Worm (Caenorhabditis elegans) whole organism, young adult: ENCODE measurements around the gene C06E2.1.

Experiments used
- B0035.1 ChIP-seq: sonication (generic microtip); optimal IDR thresholded peaks from 2 replicates; lab custom pipeline; 2016; ENCODE audit warnings: missing genetic modification characterization, mild to moderate bottlenecking, missing compliant biosample characterization, missing genotype, missing genetic modification reagents
- attf-3 ChIP-seq: fragments of 200-800 bp; sonication (Bioruptor generic); conservative IDR thresholded peaks from 2 replicates; pipeline ENCODE4 v1.3.6; 2022; ENCODE audit warnings: missing genetic modification reagents, missing genetic modification characterization, missing compliant biosample characterization
- dpl-1 ChIP-seq: fragments of 150-350 bp; optimal IDR thresholded peaks from 2 replicates; lab custom pipeline; 2014; ENCODE audit warnings: missing biosample characterization, missing genetic modification reagents, missing genetic modification characterization
- fkh-3 ChIP-seq: sonication (generic microtip); optimal IDR thresholded peaks from 2 replicates; lab custom pipeline; 2016; ENCODE audit warnings: mild to moderate bottlenecking, missing genetic modification characterization, missing compliant biosample characterization
- hmg-1.2 ChIP-seq: fragments of 200-800 bp; sonication (Bioruptor generic); IDR thresholded peaks from 2 replicates; pipeline ENCODE4 v1.3.6; 2022; ENCODE audit warnings: missing genetic modification reagents, missing genetic modification characterization, missing compliant biosample characterization
- lin-26 ChIP-seq: fragments of 200-800 bp; sonication (Bioruptor generic); IDR thresholded peaks from 2 replicates; pipeline ENCODE4 v1.3.6; 2022; ENCODE audit warnings: missing genetic modification reagents, missing genetic modification characterization, missing compliant biosample characterization
- lin-40 ChIP-seq: sonication (generic microtip); optimal IDR thresholded peaks from 2 replicates; lab custom pipeline; 2016; ENCODE audit warnings: missing genetic modification characterization, mild to moderate bottlenecking, missing compliant biosample characterization, missing genotype, missing genetic modification reagents
- unc-130 ChIP-seq: sonication (generic microtip); optimal IDR thresholded peaks from 2 replicates; lab custom pipeline; 2016; ENCODE audit warnings: missing genetic modification reagents, missing genetic modification characterization, missing compliant biosample characterization
- unc-62 ChIP-seq: fragments of 150-350 bp; optimal IDR thresholded peaks from 2 replicates; lab custom pipeline; 2014; ENCODE audit warnings: missing biosample characterization, missing genetic modification reagents, missing genetic modification characterization

ce11 chrX:8888835-8889234 is 14.2 kb upstream of the C06E2.1 start:
- TF ChIP-seq B0035.1 (tag; lab: Kevin White, UChicago), result no peak
- no peak for TF ChIP-seq dpl-1 (GFP tag; lab: Kevin White, UChicago)
- no peak for TF ChIP-seq hmg-1.2
- no peak for TF ChIP-seq unc-130 (GFP tag; lab: Kevin White, UChicago)
- no peak for TF ChIP-seq attf-3 (GFP tag; lab: Robert Waterston, UW)
- no peak for TF ChIP-seq unc-62 (GFP tag; lab: Kevin White, UChicago)
- TF ChIP-seq fkh-3 (tag; lab: Kevin White, UChicago), result no peak
- no peak for TF ChIP-seq lin-40
- TF ChIP-seq lin-26 (GFP tag; lab: Robert Waterston, UW), result no peak
